Worm (Caenorhabditis elegans): ENCODE measurements around the gene tbh-1.

DNA sequence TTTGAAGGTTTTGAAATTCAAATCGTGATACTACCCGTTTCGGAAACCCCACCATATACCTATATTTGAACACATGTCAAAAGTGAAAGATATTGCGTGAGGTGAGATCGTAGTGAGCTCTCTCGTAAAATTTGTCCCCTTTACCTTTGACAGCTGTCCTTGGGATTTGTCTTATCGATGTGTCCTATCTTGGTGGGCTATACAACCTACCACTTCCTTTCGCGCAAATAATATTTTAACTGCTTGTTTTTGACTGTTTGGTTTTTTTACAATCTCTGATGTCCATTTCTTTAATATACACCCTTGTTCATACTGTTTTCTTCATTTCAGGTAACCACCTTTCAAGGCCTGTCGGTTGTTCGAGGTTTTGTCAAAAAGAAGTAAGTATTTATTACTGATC is 5.0 kb upstream of the tbh-1 start, which contains the start of gene eat-20:
- TF ChIP-seq nhr-84 (tag; optimal IDR thresholded peaks at IDR 0.05) (no peak), ztf-4 (tag; optimal IDR thresholded peaks at IDR 0.05) (no peak), skn-1 (tag; optimal IDR thresholded peaks at IDR 0.05) (no peak), nhr-28 (tag; optimal IDR thresholded peaks at IDR 0.05) (no peak), unc-62 (GFP tag; optimal IDR thresholded peaks at IDR 0.05) (no peak), C34B4.2 (tag; optimal IDR thresholded peaks at IDR 0.05) (no peak), rnt-1 (tag; optimal IDR thresholded peaks at IDR 0.05) (no peak), egl-27 (tag; optimal IDR thresholded peaks at IDR 0.05) (no peak), irx-1 (tag; optimal IDR thresholded peaks at IDR 0.05) (no peak), nhr-237 (tag; optimal IDR thresholded peaks at IDR 0.05) (no peak), hlh-4 (tag; optimal IDR thresholded peaks at IDR 0.05) (no peak), nhr-19 (GFP tag; conservative IDR thresholded peaks at IDR 0.05) (no peak), nhr-12 (tag; optimal IDR thresholded peaks at IDR 0.05) (no peak)

All from whole organism, L1 larva.